Worm (Caenorhabditis elegans) whole organism, L4 larva: Measurements from ENCODE around the gene acs-14.

ENCODE experiments used
- dmd-9 ChIP-seq: fragments of 200-800 bp; sonication (Bioruptor generic); IDR thresholded peaks from 2 replicates; pipeline ENCODE4 v1.3.6; 2022; ENCODE audit warnings: missing genetic modification reagents, missing genetic modification characterization, missing compliant biosample characterization
- nhr-237 ChIP-seq: sonication (generic microtip); optimal IDR thresholded peaks from 2 replicates; lab custom pipeline; 2017; ENCODE audit warnings: missing biosample characterization, missing genetic modification characterization

DNA sequence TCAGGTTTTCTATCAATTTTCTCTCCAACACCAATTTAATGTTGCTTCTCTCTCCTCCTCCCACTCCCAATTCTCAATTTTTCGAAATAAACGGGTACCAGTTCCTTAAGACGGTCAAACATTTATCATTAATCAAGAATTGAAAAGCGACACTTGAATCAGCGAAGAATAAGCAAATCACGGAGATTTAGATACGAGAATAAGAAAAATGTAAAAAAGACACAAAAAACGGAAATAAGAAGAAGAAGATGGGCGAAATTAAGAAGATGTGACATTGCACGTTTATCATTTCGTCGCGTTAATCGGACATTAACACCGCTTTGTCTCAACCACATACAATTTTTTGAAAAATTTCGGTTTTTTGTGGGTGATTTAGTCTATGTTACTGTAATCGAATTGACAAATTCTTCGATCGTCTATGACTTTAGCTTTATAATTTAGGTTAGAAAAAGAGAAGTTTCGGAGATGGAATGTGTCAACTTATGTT is 3.4 kb upstream of the acs-14 start, which contains the start of gene haao-1:
- TF ChIP-seq dmd-9 (GFP tag; lab: Robert Waterston, UW): no peak
- TF ChIP-seq nhr-237: no peak
